Fruit fly (Drosophila melanogaster) whole organism, prepupa: ENCODE results near the gene CG34253.

Experiments used
- Blimp-1 ChIP-seq: fragments of 200-800 bp; sonication (Bioruptor generic); optimal IDR thresholded peaks from 3 replicates; lab custom pipeline; 2017; ENCODE audit warnings: missing biosample characterization, missing genetic modification characterization, mild to moderate bottlenecking, moderate library complexity, missing genetic modification reagents
- CG10631 ChIP-seq: fragments of 200-800 bp; sonication (Bioruptor generic); optimal IDR thresholded peaks from 2 replicates; lab custom pipeline; 2016; ENCODE audit warnings: missing biosample characterization, missing genetic modification characterization
- CG10669 ChIP-seq: fragments of 200-800 bp; sonication (Bioruptor generic); optimal IDR thresholded peaks from 3 replicates; lab custom pipeline; 2018; ENCODE audit warnings: missing biosample characterization, mild to moderate bottlenecking, missing genetic modification characterization, moderate library complexity
- CG11762 ChIP-seq: fragments of 200-800 bp; sonication (Bioruptor generic); optimal IDR thresholded peaks from 3 replicates; lab custom pipeline; 2016; ENCODE audit warnings: missing biosample characterization, missing genetic modification characterization; ENCODE audit not compliant: insufficient read depth
- CG15336 ChIP-seq: fragments of 200-800 bp; sonication (Bioruptor generic); IDR thresholded peaks from 2 replicates; pipeline ENCODE4 v1.3.6; 2022; ENCODE audit warnings: missing biosample characterization, missing genetic modification characterization
- CG1621 ChIP-seq: fragments of 200-800 bp; sonication (Bioruptor generic); optimal IDR thresholded peaks from 3 replicates; lab custom pipeline; 2018; ENCODE audit warnings: missing biosample characterization, mild to moderate bottlenecking, missing genetic modification characterization
- CG16779 ChIP-seq: fragments of 200-800 bp; sonication (Bioruptor generic); optimal IDR thresholded peaks from 3 replicates; lab custom pipeline; 2017; ENCODE audit warnings: missing biosample characterization, mild to moderate bottlenecking, missing genetic modification characterization
- CG3032 ChIP-seq: fragments of 200-800 bp; optimal IDR thresholded peaks from 2 replicates; lab custom pipeline; 2019; ENCODE audit warnings: missing biosample characterization, mild to moderate bottlenecking, missing genetic modification characterization, moderate library complexity
- CG31627 ChIP-seq: fragments of 200-800 bp; sonication (Bioruptor generic); optimal IDR thresholded peaks from 3 replicates; lab custom pipeline; 2016; ENCODE audit warnings: missing biosample characterization, missing genetic modification characterization
- CG32006 ChIP-seq: fragments of 200-800 bp; sonication (Bioruptor generic); optimal IDR thresholded peaks from 3 replicates; lab custom pipeline; 2017; ENCODE audit warnings: missing biosample characterization, mild to moderate bottlenecking, missing genetic modification characterization
- CG34406 ChIP-seq: fragments of 200-800 bp; sonication (Bioruptor generic); optimal IDR thresholded peaks from 3 replicates; lab custom pipeline; 2016; ENCODE audit warnings: missing biosample characterization, missing genetic modification characterization
- CG3919 ChIP-seq: fragments of 200-800 bp; sonication (Bioruptor generic); optimal IDR thresholded peaks from 3 replicates; lab custom pipeline; 2016; ENCODE audit warnings: missing biosample characterization, missing genetic modification characterization
- CG4318 ChIP-seq: fragments of 200-800 bp; sonication (Bioruptor generic); optimal IDR thresholded peaks from 3 replicates; lab custom pipeline; 2017; ENCODE audit warnings: missing biosample characterization, mild to moderate bottlenecking, missing genetic modification characterization
- CG6163 ChIP-seq: fragments of 200-800 bp; sonication (Bioruptor generic); IDR thresholded peaks from 3 replicates; pipeline ENCODE4 v1.3.6; 2022; ENCODE audit warnings: missing biosample characterization, missing genetic modification characterization
- CG6276 ChIP-seq: fragments of 200-800 bp; sonication (Bioruptor generic); optimal IDR thresholded peaks from 2 replicates; lab custom pipeline; 2017; ENCODE audit warnings: missing biosample characterization, mild to moderate bottlenecking, missing genetic modification characterization
- CG6792 ChIP-seq: fragments of 200-800 bp; sonication (Bioruptor generic); optimal IDR thresholded peaks from 3 replicates; lab custom pipeline; 2016; ENCODE audit warnings: missing biosample characterization, missing genetic modification characterization
- CG6808 ChIP-seq: fragments of 200-800 bp; sonication (Bioruptor generic); optimal IDR thresholded peaks from 3 replicates; lab custom pipeline; 2017; ENCODE audit warnings: missing biosample characterization, missing genetic modification characterization, mild to moderate bottlenecking, moderate library complexity, missing genetic modification reagents
- CG6854 ChIP-seq: fragments of 200-800 bp; sonication (Bioruptor generic); optimal IDR thresholded peaks from 2 replicates; lab custom pipeline; 2017; ENCODE audit warnings: missing biosample characterization, mild to moderate bottlenecking, missing genetic modification characterization
- CG7368 ChIP-seq: fragments of 200-800 bp; sonication (Bioruptor generic); optimal IDR thresholded peaks from 3 replicates; lab custom pipeline; 2016; ENCODE audit warnings: missing biosample characterization, missing genetic modification characterization
- CG8119 ChIP-seq: fragments of 200-800 bp; sonication (Bioruptor generic); IDR thresholded peaks from 3 replicates; pipeline ENCODE4 v1.3.6; 2022; ENCODE audit warnings: missing biosample characterization, missing genetic modification characterization
- CG8319 ChIP-seq: fragments of 200-800 bp; sonication (Bioruptor generic); optimal IDR thresholded peaks from 3 replicates; lab custom pipeline; 2016; ENCODE audit warnings: missing biosample characterization, missing genetic modification characterization
- Eip75B ChIP-seq: fragments of 200-800 bp; sonication (Bioruptor generic); optimal IDR thresholded peaks from 3 replicates; lab custom pipeline; 2016; ENCODE audit warnings: missing biosample characterization, missing genetic modification characterization
- Ets21C ChIP-seq: fragments of 200-800 bp; sonication (Bioruptor generic); optimal IDR thresholded peaks from 3 replicates; lab custom pipeline; 2016; ENCODE audit warnings: missing biosample characterization, missing genetic modification characterization
- Ets96B ChIP-seq: fragments of 200-800 bp; optimal IDR thresholded peaks from 2 replicates; lab custom pipeline; 2019; ENCODE audit warnings: missing biosample characterization, mild to moderate bottlenecking, missing genetic modification characterization, moderate library complexity
- Gug ChIP-seq: fragments of 200-800 bp; sonication (Bioruptor generic); IDR thresholded peaks from 2 replicates; pipeline ENCODE4 v1.3.6; 2022; ENCODE audit warnings: missing biosample characterization, missing genetic modification characterization
- Hr38 ChIP-seq: sonication (Bioruptor generic); optimal IDR thresholded peaks from 2 replicates; lab custom pipeline; 2016; ENCODE audit warnings: missing biosample characterization, missing genetic modification characterization
- Hr39 ChIP-seq: fragments of 200-800 bp; sonication (Bioruptor generic); optimal IDR thresholded peaks from 2 replicates; lab custom pipeline; 2016; ENCODE audit warnings: missing biosample characterization, missing genetic modification characterization
- Hr4 ChIP-seq: fragments of 200-800 bp; sonication (Bioruptor generic); optimal IDR thresholded peaks from 3 replicates; lab custom pipeline; 2016; ENCODE audit warnings: missing biosample characterization, missing genetic modification characterization
- OdsH ChIP-seq: fragments of 200-800 bp; sonication (Bioruptor generic); optimal IDR thresholded peaks from 3 replicates; lab custom pipeline; 2016; ENCODE audit warnings: missing biosample characterization, missing genetic modification characterization
- Smox ChIP-seq: fragments of 200-800 bp; sonication (Bioruptor generic); optimal IDR thresholded peaks from 3 replicates; lab custom pipeline; 2016; ENCODE audit warnings: missing biosample characterization, missing genetic modification characterization
- Sox15 ChIP-seq: fragments of 200-800 bp; sonication (Bioruptor generic); optimal IDR thresholded peaks from 3 replicates; lab custom pipeline; 2016; ENCODE audit warnings: missing biosample characterization, missing genetic modification characterization
- achi ChIP-seq: fragments of 200-800 bp; sonication (Bioruptor generic); optimal IDR thresholded peaks from 3 replicates; lab custom pipeline; 2016; ENCODE audit warnings: missing biosample characterization, missing genetic modification characterization
- acj6 ChIP-seq: fragments of 200-800 bp; sonication (Bioruptor generic); optimal IDR thresholded peaks from 3 replicates; lab custom pipeline; 2016; ENCODE audit warnings: missing biosample characterization, missing genetic modification characterization
- dsx ChIP-seq: fragments of 200-800 bp; optimal IDR thresholded peaks from 3 replicates; lab custom pipeline; 2019; ENCODE audit warnings: missing biosample characterization, mild to moderate bottlenecking, missing genetic modification characterization, moderate library complexity; ENCODE audit not compliant: poor library complexity, severe bottlenecking
- esn ChIP-seq: fragments of 200-800 bp; sonication (Bioruptor generic); optimal IDR thresholded peaks from 2 replicates; lab custom pipeline; 2016; ENCODE audit warnings: missing biosample characterization, mild to moderate bottlenecking, missing genetic modification characterization, moderate library complexity
- fd59A ChIP-seq: fragments of 200-800 bp; sonication (Bioruptor generic); optimal IDR thresholded peaks from 2 replicates; lab custom pipeline; 2017; ENCODE audit warnings: missing biosample characterization, mild to moderate bottlenecking, missing genetic modification characterization, missing genetic modification reagents
- net ChIP-seq: fragments of 200-800 bp; sonication (Bioruptor generic); optimal IDR thresholded peaks from 3 replicates; lab custom pipeline; 2016; ENCODE audit warnings: missing biosample characterization, missing genetic modification characterization
- pdm3 ChIP-seq: fragments of 200-800 bp; sonication (Bioruptor generic); optimal IDR thresholded peaks from 3 replicates; lab custom pipeline; 2016; ENCODE audit warnings: missing biosample characterization, missing genetic modification characterization
- salr ChIP-seq, 2 experiments: fragments of 200-800 bp; sonication (Bioruptor generic); optimal IDR thresholded peaks; 3 replicates each; lab custom pipeline; 2016 to 2018; ENCODE audit warnings: missing biosample characterization in 2 of 2, missing genetic modification characterization in 2 of 2, mild to moderate bottlenecking in 1 of 2
- ss ChIP-seq, 2 experiments: fragments of 200-800 bp; sonication (Bioruptor generic); optimal IDR thresholded peaks; 2 replicates in 1 of 2; 3 replicates in 1 of 2; lab custom pipeline; 2017 to 2018; ENCODE audit warnings: mild to moderate bottlenecking in 2 of 2, missing biosample characterization in 2 of 2, missing genetic modification characterization in 2 of 2, moderate library complexity in 1 of 2
- svp ChIP-seq: fragments of 200-800 bp; sonication (Bioruptor generic); peaks from one replicate; lab custom pipeline; 2016; ENCODE audit warnings: missing biosample characterization, missing genetic modification characterization
- topi ChIP-seq: fragments of 200-800 bp; sonication (Bioruptor generic); optimal IDR thresholded peaks from 3 replicates; lab custom pipeline; 2016; ENCODE audit warnings: missing biosample characterization, missing genetic modification characterization
- vri ChIP-seq: fragments of 200-800 bp; sonication (Bioruptor generic); optimal IDR thresholded peaks from 3 replicates; lab custom pipeline; 2016; ENCODE audit warnings: missing biosample characterization, mild to moderate bottlenecking, missing genetic modification characterization

Gene CG34253

DNA sequence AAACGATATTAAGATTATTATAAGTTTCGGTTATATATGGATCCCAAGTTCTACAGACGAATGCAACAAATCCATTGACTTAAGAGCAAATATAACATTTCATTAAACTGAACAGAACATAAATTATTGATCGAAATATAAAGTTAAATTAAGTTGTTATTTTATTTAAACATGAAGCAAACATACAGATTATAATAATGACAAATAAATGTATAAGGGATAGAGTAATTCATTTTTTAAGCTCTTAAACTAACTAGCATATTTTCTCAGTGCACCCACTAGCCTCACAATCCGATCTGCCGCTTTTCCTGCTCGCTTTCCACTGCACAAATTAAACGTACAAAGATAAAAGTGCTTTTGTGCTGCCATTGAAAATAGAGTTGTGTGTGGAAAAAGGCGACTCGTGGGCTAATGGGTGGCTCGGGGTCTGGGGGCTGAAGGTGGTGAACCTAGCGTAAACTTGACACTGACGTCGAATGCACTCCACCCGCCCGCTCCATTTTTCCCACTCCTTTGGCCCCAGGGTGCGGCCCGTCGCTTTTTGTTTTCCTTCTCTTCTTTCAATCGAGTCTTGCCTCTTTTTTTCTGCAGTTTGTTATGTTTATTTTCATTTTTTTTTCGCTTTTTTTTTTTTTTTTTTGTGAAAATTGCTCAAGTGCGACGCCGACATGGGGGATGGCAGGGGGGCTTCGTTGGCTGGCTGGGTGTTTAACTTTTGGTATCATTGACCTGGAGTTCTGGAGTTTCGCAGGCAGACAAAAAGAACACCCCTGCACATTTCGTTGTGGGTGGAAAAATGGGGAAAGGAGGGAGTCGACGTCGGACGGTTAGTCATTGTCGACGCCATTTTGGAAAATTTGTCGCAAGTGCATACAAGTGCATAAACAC is 7.3 kb downstream of the CG34253 start (continued):
- no peak for TF ChIP-seq Ets21C (GFP tag; lab: Kevin White, UChicago)
- peak; percentile 65 for TF ChIP-seq CG6276
- no peak for TF ChIP-seq Hr39
- no peak for TF ChIP-seq Hr38
- TF ChIP-seq esn (GFP tag; lab: Kevin White, UChicago), result peak; percentile 18
- TF ChIP-seq CG6854 (GFP tag; lab: Kevin White, UChicago), result peak; percentile 53
- peak; percentile 82 for TF ChIP-seq CG4318 (GFP tag; lab: Kevin White, UChicago)
- TF ChIP-seq net (GFP tag; lab: Kevin White, UChicago), result peak; percentile 59
- TF ChIP-seq acj6 (GFP tag; lab: Kevin White, UChicago), result peak; percentile 66
- peak; percentile 67 for TF ChIP-seq OdsH (GFP tag; lab: Kevin White, UChicago)
- peak; percentile 51 for TF ChIP-seq svp (GFP tag; lab: Kevin White, UChicago)
- TF ChIP-seq CG7368 (GFP tag; lab: Kevin White, UChicago), result peak; percentile 62
- TF ChIP-seq CG16779, result peak; percentile 87
- TF ChIP-seq ss (GFP tag; optimal IDR thresholded peaks at IDR 0.05; lab: Kevin White, UChicago), result peak; percentile 85 to 88
- peak; percentile 37 for TF ChIP-seq Eip75B (GFP tag; lab: Kevin White, UChicago)

DNA sequence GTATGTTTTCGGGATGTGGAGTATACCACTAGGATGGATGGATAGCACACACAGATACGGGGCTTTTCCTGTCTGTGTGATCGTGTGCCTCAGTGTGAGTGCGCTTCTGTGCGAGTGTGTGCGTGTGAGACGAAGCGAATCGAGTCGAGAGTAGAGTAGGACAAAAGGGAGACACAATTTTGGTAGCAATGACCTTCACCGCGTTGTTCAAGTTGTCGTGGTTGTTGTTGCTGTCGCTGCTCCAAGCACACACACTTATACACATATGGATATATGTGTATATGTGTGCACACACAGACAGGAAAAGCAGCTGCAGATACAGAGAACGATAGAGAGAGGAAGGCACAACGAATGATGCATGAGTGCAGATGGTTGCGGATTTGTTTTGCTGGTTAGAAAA is 8.0 kb downstream of the CG34253 start:
- TF ChIP-seq Hr39 (no peak), dsx (GFP tag; lab: Kevin White, UChicago) (no peak), pdm3 (GFP tag; lab: Kevin White, UChicago) (no peak), CG15336 (GFP tag; lab: Robert Waterston, UW) (no peak), CG3919 (GFP tag; lab: Kevin White, UChicago) (no peak), CG8319 (GFP tag; lab: Kevin White, UChicago) (no peak), CG6792 (GFP tag; lab: Kevin White, UChicago) (no peak), ss (GFP tag; optimal IDR thresholded peaks at IDR 0.05; lab: Kevin White, UChicago) (no peak), CG11762 (GFP tag; lab: Kevin White, UChicago) (no peak), CG10669 (GFP tag; lab: Kevin White, UChicago) (no peak), CG10631 (GFP tag; lab: Kevin White, UChicago) (no peak), Gug (GFP tag; lab: Robert Waterston, UW) (no peak), CG1621 (no peak), CG8119 (GFP tag; lab: Robert Waterston, UW) (no peak), CG6854 (GFP tag; lab: Kevin White, UChicago) (no peak), Sox15 (GFP tag; lab: Kevin White, UChicago) (no peak), fd59A (GFP tag; lab: Kevin White, UChicago) (no peak), net (GFP tag; lab: Kevin White, UChicago) (no peak)
- TF ChIP-seq, all 60 proteins: peak for 0

DNA sequence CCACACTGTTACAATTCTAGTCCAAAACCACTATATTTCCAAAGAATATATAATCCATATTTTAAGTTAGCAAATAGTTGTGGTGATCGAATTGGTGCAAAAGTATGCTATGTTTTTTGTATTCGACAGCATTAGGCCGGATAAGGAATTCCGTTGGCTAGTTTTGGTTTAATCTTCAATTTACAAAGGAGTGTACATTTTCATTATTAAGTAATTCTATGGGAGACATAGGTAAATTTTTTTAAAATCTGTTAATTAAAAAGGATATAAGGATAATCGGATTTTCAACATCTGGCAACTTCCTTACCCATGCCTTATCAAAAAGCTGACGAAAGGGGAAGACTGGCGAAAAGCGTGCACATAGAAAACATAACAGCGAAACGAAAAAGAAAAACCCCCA is 8.5 kb downstream of the CG34253 start:
- peak; percentile 8 for TF ChIP-seq CG34406 (GFP tag; lab: Kevin White, UChicago)
- TF ChIP-seq Hr4 (GFP tag; lab: Kevin White, UChicago), result peak; percentile 65
- TF ChIP-seq CG6163 (GFP tag; lab: Robert Waterston, UW), result no peak
- TF ChIP-seq CG6808, result peak; percentile 77
- TF ChIP-seq acj6 (GFP tag; lab: Kevin White, UChicago), result peak; percentile 63
- no peak for TF ChIP-seq CG8319 (GFP tag; lab: Kevin White, UChicago)
- TF ChIP-seq vri (GFP tag; lab: Kevin White, UChicago), result no peak
- TF ChIP-seq CG3032 (tag; lab: Kevin White, UChicago), result peak; percentile 70
- no peak for TF ChIP-seq Smox
- TF ChIP-seq salr (GFP tag; optimal IDR thresholded peaks at IDR 0.05; lab: Kevin White, UChicago), result peak; percentile 57 to 74
- TF ChIP-seq Sox15 (GFP tag; lab: Kevin White, UChicago), result peak; percentile 12
- peak; percentile 81 for TF ChIP-seq CG15336 (GFP tag; lab: Robert Waterston, UW)
- peak; percentile 46 for TF ChIP-seq Ets96B (tag; lab: Kevin White, UChicago)
- peak; percentile 59 for TF ChIP-seq pdm3 (GFP tag; lab: Kevin White, UChicago)
- TF ChIP-seq CG6276, result peak; percentile 54
- peak; percentile 36; the same call in 1 of the 2 replicates for TF ChIP-seq Gug (GFP tag; lab: Robert Waterston, UW)
- TF ChIP-seq CG32006 (GFP tag; lab: Kevin White, UChicago), result peak; percentile 74
- TF ChIP-seq Blimp-1 (GFP tag; lab: Kevin White, UChicago), result no peak
- peak; percentile 23 for TF ChIP-seq dsx (GFP tag; lab: Kevin White, UChicago)
- peak; percentile 26 for TF ChIP-seq CG11762 (GFP tag; lab: Kevin White, UChicago)
- peak; percentile 66 for TF ChIP-seq achi (GFP tag; lab: Kevin White, UChicago)
- peak; percentile 43 for TF ChIP-seq CG3919 (GFP tag; lab: Kevin White, UChicago)
- TF ChIP-seq topi (GFP tag; lab: Kevin White, UChicago), result peak; percentile 0
- peak; percentile 76 for TF ChIP-seq fd59A (GFP tag; lab: Kevin White, UChicago)
- TF ChIP-seq CG10631 (GFP tag; lab: Kevin White, UChicago), result peak; percentile 76
- peak; percentile 12 for TF ChIP-seq CG31627 (GFP tag; lab: Kevin White, UChicago)
- TF ChIP-seq CG8119 (GFP tag; lab: Robert Waterston, UW), result peak; percentile 79
- TF ChIP-seq svp (GFP tag; lab: Kevin White, UChicago), result peak; percentile 60
